Fruit fly (Drosophila melanogaster) whole organism, embryonic: Measurements from ENCODE around the gene CG42658.

Experiments used
- BEAF-32 ChIP-seq: fragments of 200-800 bp; sonication (Bioruptor generic); optimal IDR thresholded peaks from 3 replicates; lab custom pipeline; 2017; ENCODE audit warnings: missing biosample characterization, missing genetic modification characterization, mild to moderate bottlenecking, moderate library complexity, missing genetic modification reagents
- CG14710 ChIP-seq: fragments of 200-800 bp; sonication (Bioruptor generic); optimal IDR thresholded peaks from 3 replicates; lab custom pipeline; 2019; ENCODE audit warnings: missing biosample characterization, mild to moderate bottlenecking, missing genetic modification characterization, moderate library complexity
- CG15073 ChIP-seq: fragments of 200-800 bp; sonication (Bioruptor generic); optimal IDR thresholded peaks from 2 replicates; lab custom pipeline; 2016; ENCODE audit warnings: missing biosample characterization, missing genetic modification characterization
- CG15479 ChIP-seq: fragments of 200-800 bp; sonication (Bioruptor generic); optimal IDR thresholded peaks from 3 replicates; lab custom pipeline; 2019; ENCODE audit warnings: missing biosample characterization, mild to moderate bottlenecking, missing genetic modification characterization, moderate library complexity
- CG1603 ChIP-seq: fragments of 200-800 bp; sonication (Bioruptor generic); optimal IDR thresholded peaks from 2 replicates; lab custom pipeline; 2019; ENCODE audit warnings: missing biosample characterization, mild to moderate bottlenecking, missing genetic modification characterization, moderate library complexity
- CG17328 ChIP-seq: fragments of 200-800 bp; sonication (Bioruptor generic); IDR thresholded peaks from 2 replicates; pipeline ENCODE4 v1.3.6; 2022; ENCODE audit warnings: missing biosample characterization, missing genetic modification characterization
- CG17612 ChIP-seq: fragments of 200-800 bp; sonication (Bioruptor generic); IDR thresholded peaks from 2 replicates; pipeline ENCODE4 v1.3.6; 2022; ENCODE audit warnings: missing biosample characterization, missing genetic modification characterization
- CG4854 ChIP-seq: fragments of 200-800 bp; sonication (Bioruptor generic); optimal IDR thresholded peaks from 2 replicates; lab custom pipeline; 2016; ENCODE audit warnings: missing biosample characterization, missing genetic modification characterization, inconsistent platforms
- CG6689 ChIP-seq: fragments of 200-800 bp; sonication (Bioruptor generic); IDR thresholded peaks from 2 replicates; pipeline ENCODE4 v1.3.6; 2022; ENCODE audit warnings: missing biosample characterization, missing genetic modification characterization
- CG7357 ChIP-seq: fragments of 200-800 bp; sonication (Bioruptor generic); IDR thresholded peaks from 3 replicates; pipeline ENCODE4 v1.3.6; 2022; ENCODE audit warnings: missing biosample characterization, missing genetic modification characterization
- CG7745 ChIP-seq: fragments of 200-800 bp; sonication (Bioruptor generic); optimal IDR thresholded peaks from 2 replicates; lab custom pipeline; 2018; ENCODE audit warnings: missing biosample characterization, mild to moderate bottlenecking, missing genetic modification characterization, moderate library complexity
- CG9727 ChIP-seq: fragments of 200-800 bp; sonication (Bioruptor generic); optimal IDR thresholded peaks from 3 replicates; lab custom pipeline; 2017; ENCODE audit warnings: missing biosample characterization, mild to moderate bottlenecking, missing genetic modification characterization
- CkIIα-i1 ChIP-seq: fragments of 200-800 bp; sonication (Bioruptor generic); IDR thresholded peaks from 2 replicates; pipeline ENCODE4 v1.3.6; 2022; ENCODE audit warnings: missing biosample characterization, missing genetic modification characterization
- ERR ChIP-seq: fragments of 200-800 bp; sonication (Bioruptor generic); optimal IDR thresholded peaks from 2 replicates; lab custom pipeline; 2016; ENCODE audit warnings: missing biosample characterization, missing genetic modification characterization
- Ets65A ChIP-seq: fragments of 200-800 bp; sonication (Bioruptor generic); peaks from one replicate; lab custom pipeline; 2016; ENCODE audit warnings: missing biosample characterization, missing genetic modification characterization
- Hmr ChIP-seq: fragments of 200-800 bp; sonication (Bioruptor generic); optimal IDR thresholded peaks from 3 replicates; lab custom pipeline; 2017; ENCODE audit warnings: mild to moderate bottlenecking, missing biosample characterization, missing genetic modification reagents, missing genetic modification characterization
- Meics ChIP-seq: fragments of 200-800 bp; sonication (Bioruptor generic); optimal IDR thresholded peaks from 2 replicates; lab custom pipeline; 2017; ENCODE audit warnings: missing biosample characterization, mild to moderate bottlenecking, missing genetic modification characterization
- Oaz ChIP-seq: fragments of 200-800 bp; sonication (Bioruptor generic); IDR thresholded peaks from 2 replicates; pipeline ENCODE4 v1.3.6; 2022; ENCODE audit warnings: missing biosample characterization, missing genetic modification characterization
- Sox102F ChIP-seq: fragments of 200-800 bp; sonication (Bioruptor generic); optimal IDR thresholded peaks from 2 replicates; lab custom pipeline; 2018; ENCODE audit warnings: missing biosample characterization, mild to moderate bottlenecking, missing genetic modification characterization, moderate library complexity
- Tbp ChIP-seq: fragments of >200 bp; optimal IDR thresholded peaks from 2 replicates; lab custom pipeline; 2018; ENCODE audit warnings: missing biosample characterization, missing genetic modification characterization
- aop ChIP-seq: fragments of 200-800 bp; sonication (Bioruptor generic); IDR thresholded peaks from 2 replicates; pipeline ENCODE4 v1.3.6; 2022; ENCODE audit warnings: missing biosample characterization, missing genetic modification characterization
- ara ChIP-seq: fragments of 200-800 bp; sonication (Bioruptor generic); IDR thresholded peaks from 2 replicates; pipeline ENCODE4 v1.3.6; 2022; ENCODE audit warnings: missing biosample characterization, missing genetic modification characterization
- bab2 ChIP-seq: fragments of 200-800 bp; sonication (Bioruptor generic); optimal IDR thresholded peaks from 2 replicates; lab custom pipeline; 2016; ENCODE audit warnings: missing biosample characterization, missing genetic modification characterization
- bowl ChIP-seq: fragments of 200-800 bp; sonication (Bioruptor generic); IDR thresholded peaks from 2 replicates; pipeline ENCODE4 v1.3.6; 2022; ENCODE audit warnings: missing biosample characterization, missing genetic modification characterization
- dysf ChIP-seq: fragments of 200-800 bp; sonication (Bioruptor generic); IDR thresholded peaks from 3 replicates; pipeline ENCODE4 v1.3.6; 2022; ENCODE audit warnings: missing biosample characterization, missing genetic modification characterization
- gce ChIP-seq: fragments of 200-800 bp; sonication (Bioruptor generic); IDR thresholded peaks from 3 replicates; pipeline ENCODE4 v1.3.6; 2022; ENCODE audit warnings: missing biosample characterization, missing genetic modification characterization
- gem ChIP-seq: fragments of 200-800 bp; sonication (Bioruptor generic); optimal IDR thresholded peaks from 2 replicates; lab custom pipeline; 2019; ENCODE audit warnings: missing biosample characterization, mild to moderate bottlenecking, missing genetic modification characterization, moderate library complexity
- lmd ChIP-seq: fragments of 200-800 bp; sonication (Bioruptor generic); IDR thresholded peaks from 2 replicates; pipeline ENCODE4 v1.3.6; 2022; ENCODE audit warnings: missing biosample characterization, missing genetic modification characterization
- pan ChIP-seq, 4 experiments: fragments of >200 bp in 3 of 4; fragments of 200-800 bp in 1 of 4; sonication (Bioruptor generic) in 1 of 4; optimal IDR thresholded peaks in 3 of 4; IDR thresholded peaks in 1 of 4; 2 replicates each; pipeline versions ENCODE4 v1.3.6 to Lab custom; 2017 to 2022; ENCODE audit warnings: missing biosample characterization in 2 of 4, missing genetic modification characterization in 2 of 4, mixed read lengths in 1 of 4
- prd ChIP-seq, 3 experiments: fragments of >200 bp in 2 of 3; fragments of 200-800 bp in 1 of 3; sonication (Bioruptor generic) in 1 of 3; optimal IDR thresholded peaks in 2 of 3; IDR thresholded peaks in 1 of 3; 2 replicates in 2 of 3; 3 replicates in 1 of 3; pipeline versions ENCODE4 v1.3.6 to Lab custom; 2017 to 2022; ENCODE audit warnings: missing biosample characterization in 1 of 3, missing genetic modification characterization in 1 of 3
- ranshi ChIP-seq: fragments of 200-800 bp; sonication (Bioruptor generic); IDR thresholded peaks from 2 replicates; pipeline ENCODE4 v1.3.6; 2022; ENCODE audit warnings: missing biosample characterization, missing genetic modification characterization
- row ChIP-seq: fragments of 200-800 bp; sonication (Bioruptor generic); IDR thresholded peaks from 3 replicates; pipeline ENCODE4 v1.3.6; 2022; ENCODE audit warnings: missing biosample characterization, missing genetic modification characterization
- schlank ChIP-seq: fragments of 200-800 bp; sonication (Bioruptor generic); optimal IDR thresholded peaks from 2 replicates; lab custom pipeline; 2018; ENCODE audit warnings: missing biosample characterization, mild to moderate bottlenecking, missing genetic modification characterization
- sens ChIP-seq: fragments of 200-800 bp; sonication (Bioruptor generic); peaks from one replicate; lab custom pipeline; 2016; ENCODE audit warnings: missing biosample characterization, missing genetic modification characterization
- seq ChIP-seq: fragments of 200-800 bp; sonication (Bioruptor generic); IDR thresholded peaks from 2 replicates; pipeline ENCODE4 v1.3.6; 2022; ENCODE audit warnings: missing biosample characterization, missing genetic modification characterization
- sisA ChIP-seq: fragments of 200-800 bp; sonication (Bioruptor generic); IDR thresholded peaks from 2 replicates; pipeline ENCODE4 v1.3.6; 2022; ENCODE audit warnings: missing biosample characterization, missing genetic modification characterization
- slbo ChIP-seq: fragments of 200-800 bp; sonication (Bioruptor generic); IDR thresholded peaks from 2 replicates; pipeline ENCODE4 v1.3.6; 2022; ENCODE audit warnings: missing biosample characterization, missing genetic modification characterization
- ttk ChIP-seq: fragments of 200-800 bp; sonication (Bioruptor generic); IDR thresholded peaks from 2 replicates; pipeline ENCODE4 v2.1.2; 2022; ENCODE audit warnings: missing biosample characterization, missing genetic modification characterization
- usp ChIP-seq: fragments of >200 bp; optimal IDR thresholded peaks from 2 replicates; lab custom pipeline; 2017; ENCODE audit warnings: missing biosample characterization, missing genetic modification characterization
- wor ChIP-seq: fragments of 200-800 bp; sonication (Bioruptor generic); IDR thresholded peaks from 2 replicates; pipeline ENCODE4 v1.3.6; 2022; ENCODE audit warnings: missing biosample characterization, missing genetic modification characterization

CG42658 gene

dm6 chr2L:2252745-2253144, 35.0 kb downstream of the CG42658 start, which contains the start of gene CG17234 (continued):
- no peak for TF ChIP-seq CG7745 (tag; lab: Kevin White, UChicago)

DNA sequence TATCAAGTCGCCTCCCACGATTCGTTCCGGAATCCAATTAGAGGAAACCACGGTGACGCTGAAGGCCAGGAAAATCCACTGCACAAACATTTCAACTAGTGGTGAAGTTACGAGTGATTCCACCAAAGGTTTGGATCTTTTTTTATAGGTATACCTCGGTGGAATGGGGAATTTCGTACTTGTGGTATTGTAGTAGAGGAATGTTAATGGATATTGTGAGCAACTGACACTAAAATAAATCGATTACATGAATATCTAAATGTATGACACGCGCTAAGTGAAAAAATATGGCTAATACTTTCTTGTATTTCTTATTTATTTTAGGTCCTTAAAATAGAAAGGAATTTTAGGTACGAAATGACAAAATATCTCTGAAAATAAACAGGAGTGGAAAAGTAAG, 35.5 kb downstream of the CG42658 start, which contains the start of gene CG17239:
Gene CG17239 (minus strand): TSS at position 101 of the 400 bp plus-strand sequence.
- TF ChIP-seq usp (GFP tag; lab: Kevin White, UChicago) (no peak), Tbp (GFP tag; lab: Kevin White, UChicago) (no peak), wor (GFP tag; lab: Robert Waterston, UW) (no peak)

- no peak for TF ChIP-seq CG4854
- TF ChIP-seq sisA (GFP tag; lab: Robert Waterston, UW), result no peak
- TF ChIP-seq lmd, result no peak
- TF ChIP-seq schlank (tag; lab: Kevin White, UChicago), result no peak
- no peak for TF ChIP-seq Oaz (GFP tag; lab: Robert Waterston, UW)
- no peak for TF ChIP-seq bab2
- no peak for TF ChIP-seq CG15479 (GFP tag; lab: Kevin White, UChicago)
- no peak for TF ChIP-seq CG17612 (GFP tag; lab: Robert Waterston, UW)
- no peak for TF ChIP-seq bowl (GFP tag; lab: Robert Waterston, UW)
Measured at dm6 chr2L:2251175-2251574, 36.5 kb downstream of the CG42658 start, which contains the start of gene Ser12. Gene Ser12, minus strand, starts transcription at chr2L:2251275.

DNA sequence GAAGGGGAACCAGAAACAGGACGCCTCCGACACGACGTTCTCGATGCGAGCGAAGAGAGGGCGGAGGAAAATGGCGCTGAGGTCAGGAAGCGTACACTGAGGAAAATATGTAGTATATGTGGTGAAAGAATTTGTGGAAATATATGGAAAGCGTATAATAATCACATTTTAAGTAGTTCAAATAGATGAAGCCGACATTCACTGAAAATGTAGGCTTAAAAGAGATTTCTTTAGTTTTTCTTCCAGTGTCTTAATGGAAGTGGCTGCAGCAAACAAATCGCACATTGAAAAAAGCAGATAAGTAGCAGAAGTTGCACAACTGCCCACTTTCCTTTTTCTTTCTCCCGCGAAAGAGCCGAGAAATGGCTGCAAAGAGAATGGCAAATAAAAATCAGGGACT, 38.1 kb downstream of the CG42658 start:
- TF ChIP-seq prd (optimal IDR thresholded peaks at IDR 0.05; lab: Kevin White, UChicago) (no peak), prd (GFP tag; IDR thresholded peaks at IDR 0.05; lab: Robert Waterston, UW) (peak; percentile 65; the same call in 2 of the 3 replicates), seq (0 out of 2 replicates have a peak, but pooled peaks have one; percentile 11), CG15073 (no peak), CG17328 (0 out of 2 replicates have a peak, but pooled peaks have one; percentile 39), ttk (GFP tag; lab: Robert Waterston, UW) (0 out of 2 replicates have a peak, but pooled peaks have one; percentile 9), ara (GFP tag; lab: Robert Waterston, UW) (0 out of 2 replicates have a peak, but pooled peaks have one; percentile 46), slbo (GFP tag; lab: Robert Waterston, UW) (peak; percentile 27; the same call in 1 of the 2 replicates), sens (GFP tag; lab: Kevin White, UChicago) (peak; percentile 70), gem (peak; percentile 23), CG1603 (tag; lab: Kevin White, UChicago) (peak; percentile 16), CG6689 (GFP tag; lab: Robert Waterston, UW) (0 out of 2 replicates have a peak, but pooled peaks have one; percentile 27), ERR (GFP tag; lab: Kevin White, UChicago) (no peak), CG9727 (GFP tag; lab: Kevin White, UChicago) (no peak), gce (0 out of 3 replicates have a peak, but pooled peaks have one; percentile 7), BEAF-32 (GFP tag; lab: Kevin White, UChicago) (no peak), ranshi (no peak), Sox102F (peak; percentile 26), aop (GFP tag; lab: Robert Waterston, UW) (no peak), CkIIα-i1 (no peak), row (GFP tag; lab: Robert Waterston, UW) (peak; percentile 32; the same call in 2 of the 3 replicates), CG7357 (GFP tag; lab: Robert Waterston, UW) (0 out of 3 replicates have a peak, but pooled peaks have one; percentile 30), dysf (GFP tag; lab: Robert Waterston, UW) (0 out of 3 replicates have a peak, but pooled peaks have one; percentile 31), pan (optimal IDR thresholded peaks at IDR 0.05; lab: Kevin White, UChicago) (no peak), pan (GFP tag; optimal IDR thresholded peaks at IDR 0.05 in 1 of 2, IDR thresholded peaks at IDR 0.05 in 1 of 2) (peak in 1 of 2 experiments; percentile 36), Meics (GFP tag; lab: Kevin White, UChicago) (no peak), Ets65A (GFP tag; lab: Kevin White, UChicago) (peak; percentile 93), CG14710 (tag; lab: Kevin White, UChicago) (no peak), Hmr (GFP tag; lab: Kevin White, UChicago) (peak; percentile 7)
- TF ChIP-seq, all 482 proteins: peak for 18
